Worm (Caenorhabditis elegans) whole organism, late embryonic: ENCODE measurements around the gene mig-2.

ENCODE experiments used
- ceh-18 ChIP-seq: sonication (generic microtip); optimal IDR thresholded peaks from 2 replicates; lab custom pipeline; 2016; ENCODE audit warnings: missing genetic modification characterization, missing compliant biosample characterization
- dve-1 ChIP-seq: sonication (generic microtip); optimal IDR thresholded peaks from 2 replicates; lab custom pipeline; 2017; ENCODE audit warnings: antibody characterized with exemption, mild to moderate bottlenecking, missing genetic modification characterization, missing compliant biosample characterization
- tbx-7 ChIP-seq: sonication (generic microtip); optimal IDR thresholded peaks from 2 replicates; lab custom pipeline; 2016; ENCODE audit warnings: missing genotype, missing genetic modification characterization, missing compliant biosample characterization

ce11 chrX:11517433-11517832, 31.0 kb upstream of the mig-2 start:
- TF ChIP-seq ceh-18 (tag; lab: Kevin White, UChicago) (no peak), tbx-7 (no peak), dve-1 (tag; lab: Kevin White, UChicago) (no peak)
